Worm (Caenorhabditis elegans): Measurements from ENCODE around the gene sre-13.

Gene sre-13

ce11 chrII:14670175-14670574 is 33.5 kb upstream of the sre-13 start:
- peak; percentile 71 for TF ChIP-seq lin-14 (GFP tag; optimal IDR thresholded peaks at IDR 0.05)
- TF ChIP-seq efl-1 (optimal IDR thresholded peaks at IDR 0.05): no peak
- TF ChIP-seq efl-1 (GFP tag; optimal IDR thresholded peaks at IDR 0.05 in 1 of 2): peak in 1 of 2 experiments; percentile 57
- no peak for TF ChIP-seq dpl-1 (GFP tag; optimal IDR thresholded peaks at IDR 0.05)
- TF ChIP-seq rnt-1 (tag; optimal IDR thresholded peaks at IDR 0.05): peak; percentile 41
- TF ChIP-seq nhr-71 (tag; optimal IDR thresholded peaks at IDR 0.05): peak; percentile 3
- TF ChIP-seq nhr-76 (tag; optimal IDR thresholded peaks at IDR 0.05): no peak
- peak; percentile 12 for TF ChIP-seq nhr-85 (tag)
- TF ChIP-seq skn-1 (tag; optimal IDR thresholded peaks at IDR 0.05): no peak
- TF ChIP-seq pag-3 (tag; optimal IDR thresholded peaks at IDR 0.05; ENCODE audit: borderline replicate concordance, insufficient read depth): peak; percentile 2
- TF ChIP-seq blmp-1 (tag; optimal IDR thresholded peaks at IDR 0.05): peak; percentile 74

DNA sequence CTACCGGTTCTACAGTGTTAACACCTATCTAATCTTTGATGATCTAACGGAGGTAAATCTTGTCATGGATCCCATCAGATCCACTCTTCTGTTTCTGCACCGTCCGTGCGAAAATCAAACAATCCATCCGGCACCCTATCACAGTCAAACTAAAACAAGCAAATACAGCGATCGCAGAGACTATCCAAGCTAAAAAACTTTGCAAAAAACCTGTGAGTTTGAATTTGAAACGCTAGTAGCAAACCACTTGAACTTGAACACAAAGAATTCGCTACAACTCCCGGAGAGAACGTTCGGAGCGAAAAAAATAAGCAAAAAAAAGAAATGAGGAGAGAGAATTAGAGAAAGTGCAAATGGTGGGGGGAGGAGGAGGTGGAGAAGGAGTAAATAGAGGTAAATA is 32.0 kb upstream of the sre-13 start:
- TF ChIP-seq unc-62 (GFP tag; optimal IDR thresholded peaks at IDR 0.05): no peak
- TF ChIP-seq ces-1 (GFP tag; optimal IDR thresholded peaks at IDR 0.05): no peak
- no peak for TF ChIP-seq isw-1 (GFP tag; IDR thresholded peaks at IDR 0.05)
- TF ChIP-seq vab-15 (tag; optimal IDR thresholded peaks at IDR 0.05): no peak
- TF ChIP-seq Y116A8C.19 (tag; optimal IDR thresholded peaks at IDR 0.05; ENCODE audit: borderline replicate concordance): no peak
- no peak for TF ChIP-seq C16A3.4 (tag; optimal IDR thresholded peaks at IDR 0.05)
- no peak for TF ChIP-seq sup-37 (GFP tag; optimal IDR thresholded peaks at IDR 0.05)
- no peak for TF ChIP-seq elt-2 (tag; optimal IDR thresholded peaks at IDR 0.05)
- no peak for TF ChIP-seq nhr-71 (tag; optimal IDR thresholded peaks at IDR 0.05)
- no peak for TF ChIP-seq ceh-90 (tag; optimal IDR thresholded peaks at IDR 0.05)

ce11 chrII:14666274-14666673 is 29.6 kb upstream of the sre-13 start:
- TF ChIP-seq lsy-2 (tag; optimal IDR thresholded peaks at IDR 0.05) (no peak), snu-23 (GFP tag; optimal IDR thresholded peaks at IDR 0.05) (no peak), fkh-4 (tag; optimal IDR thresholded peaks at IDR 0.05; ENCODE audit: borderline replicate concordance) (no peak), xbp-1 (tag; optimal IDR thresholded peaks at IDR 0.05) (no peak), ceh-8 (GFP tag; optimal IDR thresholded peaks at IDR 0.05) (no peak)

- peak in 4 of 6 experiments; percentile 25 to 79 (median 67) for TF ChIP-seq elt-3 (tag; optimal IDR thresholded peaks at IDR 0.05)
- no peak for TF ChIP-seq elt-2 (tag; optimal IDR thresholded peaks at IDR 0.05)
- peak; percentile 3 for TF ChIP-seq blmp-1 (tag; optimal IDR thresholded peaks at IDR 0.05)
- peak; percentile 51 for TF ChIP-seq nhr-85 (tag)
- no peak for TF ChIP-seq mdl-1 (tag; optimal IDR thresholded peaks at IDR 0.05)
- TF ChIP-seq fkh-4 (tag; optimal IDR thresholded peaks at IDR 0.05; ENCODE audit: borderline replicate concordance): no peak
- peak; percentile 61 for TF ChIP-seq lin-14 (GFP tag; optimal IDR thresholded peaks at IDR 0.05)
- TF ChIP-seq efl-1 (optimal IDR thresholded peaks at IDR 0.05): no peak
- peak in 1 of 2 experiments; percentile 61 for TF ChIP-seq efl-1 (GFP tag; optimal IDR thresholded peaks at IDR 0.05 in 1 of 2)
These were observed 28.2 kb upstream of the sre-13 start for ce11 chrII:14664647-14665518.

- TF ChIP-seq mep-1 (tag; optimal IDR thresholded peaks at IDR 0.05) (no peak), efl-1 (optimal IDR thresholded peaks at IDR 0.05) (no peak), efl-1 (GFP tag; optimal IDR thresholded peaks at IDR 0.05 in 1 of 2) (peak in 1 of 2 experiments; percentile 87), dsc-1 (tag; optimal IDR thresholded peaks at IDR 0.05) (no peak)
These were observed 10.9 kb upstream of the sre-13 start for ce11 chrII:14647550-14647949.

DNA sequence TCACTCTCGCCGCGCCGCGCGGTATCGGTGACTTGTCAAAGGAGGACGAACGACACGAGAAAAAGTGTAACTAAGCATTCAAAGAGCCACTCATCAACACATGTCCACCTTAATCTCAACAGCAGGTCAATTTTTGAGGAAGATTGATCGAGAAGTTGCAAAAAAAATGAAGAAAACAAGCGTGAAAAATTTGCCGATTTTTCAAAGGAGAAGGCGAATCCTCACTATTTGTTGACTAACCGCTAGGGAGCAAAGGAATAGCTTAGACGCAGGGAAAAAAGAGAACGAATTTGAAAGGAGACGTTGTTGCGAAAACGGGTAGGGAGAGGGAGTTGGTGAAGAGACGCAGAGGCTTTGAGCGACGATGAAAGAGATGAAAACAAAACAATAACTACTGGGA is 8.7 kb upstream of the sre-13 start:
- TF ChIP-seq fkh-4 (tag; optimal IDR thresholded peaks at IDR 0.05; ENCODE audit: borderline replicate concordance): peak; percentile 28
- peak in 2 of 3 experiments; percentile 16 to 47 for TF ChIP-seq ceh-82 (tag; optimal IDR thresholded peaks at IDR 0.05)
- peak; percentile 91 for TF ChIP-seq lin-14 (GFP tag; optimal IDR thresholded peaks at IDR 0.05)
- peak; percentile 68 for TF ChIP-seq snu-23 (GFP tag; optimal IDR thresholded peaks at IDR 0.05)
- TF ChIP-seq lsy-2 (tag; optimal IDR thresholded peaks at IDR 0.05): peak; percentile 40 to 65
- TF ChIP-seq hpl-2 (GFP tag; optimal IDR thresholded peaks at IDR 0.05): no peak
- TF ChIP-seq nhr-47 (tag; optimal IDR thresholded peaks at IDR 0.05): peak; percentile 35
- TF ChIP-seq dpl-1 (GFP tag; optimal IDR thresholded peaks at IDR 0.05): peak; percentile 12 to 21 (median 14)
- TF ChIP-seq ztf-11 (tag; optimal IDR thresholded peaks at IDR 0.05): no peak
- peak; percentile 24; the same call in 1 of the 2 replicates for TF ChIP-seq nhr-19 (GFP tag; conservative IDR thresholded peaks at IDR 0.05)
- no peak for TF ChIP-seq unc-130 (tag; optimal IDR thresholded peaks at IDR 0.05)
- peak; percentile 14 for TF ChIP-seq nhr-77 (tag; optimal IDR thresholded peaks at IDR 0.05)
- TF ChIP-seq jun-1 (tag; optimal IDR thresholded peaks at IDR 0.05): no peak
- peak; percentile 72 for TF ChIP-seq nhr-71 (tag; optimal IDR thresholded peaks at IDR 0.05)
- TF ChIP-seq C16A3.4 (tag; optimal IDR thresholded peaks at IDR 0.05): peak; percentile 3
- TF ChIP-seq lin-35 (GFP tag; optimal IDR thresholded peaks at IDR 0.05): peak; percentile 24 to 26
- peak; percentile 12 for TF ChIP-seq irx-1 (tag; optimal IDR thresholded peaks at IDR 0.05)
- TF ChIP-seq blmp-1 (tag; optimal IDR thresholded peaks at IDR 0.05): peak; percentile 71

All from whole organism, L1 larva.